Worm (Caenorhabditis elegans): ENCODE data around the gene ugt-22.
"Not testable (repeated sequence)": the region's sequence is repeated elsewhere in the genome, so short reads cannot be mapped to it uniquely, and the experiment has no call there.

Gene ugt-22

DNA sequence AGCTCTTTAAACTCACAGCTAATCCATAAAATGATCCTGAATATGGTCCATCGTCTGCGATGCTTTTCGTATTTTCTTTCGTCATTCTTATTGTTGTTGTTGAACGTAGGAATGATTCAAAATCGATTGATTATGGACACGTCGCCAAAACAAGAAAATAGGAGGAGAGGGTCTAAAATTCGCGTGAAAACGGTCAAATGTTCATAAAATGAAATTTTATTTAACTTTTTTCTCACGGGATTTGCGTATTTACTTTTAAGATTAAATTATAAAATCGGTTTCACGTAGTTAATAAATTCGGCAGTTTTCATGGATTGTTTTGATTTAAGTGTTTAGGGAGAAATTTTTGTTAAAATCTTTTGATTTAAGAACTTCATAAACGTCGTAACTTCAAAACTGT lies 10.1 kb downstream of the ugt-22 start, which contains the start of gene C08F11.10:
C08F11.10 (minus strand) TSS at position 101 of the 400 bp plus-strand sequence.
- TF ChIP-seq nhr-120 (GFP tag; IDR thresholded peaks at IDR 0.05) (no peak), let-607 (tag; optimal IDR thresholded peaks at IDR 0.05) (no peak), Y53F4B.3 (GFP tag; IDR thresholded peaks at IDR 0.05) (no peak), snpc-1.3 (tag; optimal IDR thresholded peaks at IDR 0.05; ENCODE audit: insufficient read depth) (no peak), hlh-12 (tag; optimal IDR thresholded peaks at IDR 0.05) (no peak), pbrm-1 (GFP tag; IDR thresholded peaks at IDR 0.05) (no peak), him-1 (tag; optimal IDR thresholded peaks at IDR 0.05) (no peak), lin-40 (tag; optimal IDR thresholded peaks at IDR 0.05) (no peak), lin-26 (GFP tag; IDR thresholded peaks at IDR 0.05) (no peak), atf-7 (tag; optimal IDR thresholded peaks at IDR 0.05) (no peak), K12H6.12 (tag; optimal IDR thresholded peaks at IDR 0.05) (no peak), F10E7.11 (tag; optimal IDR thresholded peaks at IDR 0.05) (no peak)

DNA sequence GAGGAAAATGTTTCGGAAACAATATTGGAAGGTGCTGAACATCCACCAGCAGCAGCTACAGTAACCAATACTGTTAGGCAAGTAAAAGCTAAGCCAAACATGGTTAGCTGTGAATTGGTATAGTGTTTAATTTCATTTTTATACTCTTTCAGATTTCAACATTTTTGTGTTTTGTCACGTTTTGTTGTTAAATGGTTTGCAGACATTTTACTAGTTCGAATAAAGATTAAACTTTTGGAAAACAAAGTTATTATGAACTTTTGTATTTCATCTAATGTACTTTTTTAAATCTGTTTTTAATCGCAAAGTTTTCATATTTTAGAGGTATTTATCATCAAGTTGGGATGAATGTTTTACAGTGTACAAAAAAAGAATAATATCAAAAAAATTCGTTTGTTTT lies 11.2 kb downstream of the ugt-22 start, which contains the start of gene C08F11.17:
C08F11.17 (minus strand) TSS at position 101 of the 400 bp plus-strand sequence.
- no peak for TF ChIP-seq madf-6 (GFP tag; IDR thresholded peaks at IDR 0.05)
- no peak for TF ChIP-seq pbrm-1 (GFP tag; IDR thresholded peaks at IDR 0.05)
- no peak for TF ChIP-seq attf-5 (GFP tag; optimal IDR thresholded peaks at IDR 0.05)
- no peak for TF ChIP-seq attf-6 (GFP tag; IDR thresholded peaks at IDR 0.05)
- no peak for TF ChIP-seq T07F8.4 (tag; optimal IDR thresholded peaks at IDR 0.05)
- no peak for TF ChIP-seq nhr-120 (GFP tag; IDR thresholded peaks at IDR 0.05)
- TF ChIP-seq tbx-9 (tag; optimal IDR thresholded peaks at IDR 0.05; ENCODE audit: borderline replicate concordance) = no peak
- no peak for TF ChIP-seq xnd-1 (tag; optimal IDR thresholded peaks at IDR 0.05)

DNA sequence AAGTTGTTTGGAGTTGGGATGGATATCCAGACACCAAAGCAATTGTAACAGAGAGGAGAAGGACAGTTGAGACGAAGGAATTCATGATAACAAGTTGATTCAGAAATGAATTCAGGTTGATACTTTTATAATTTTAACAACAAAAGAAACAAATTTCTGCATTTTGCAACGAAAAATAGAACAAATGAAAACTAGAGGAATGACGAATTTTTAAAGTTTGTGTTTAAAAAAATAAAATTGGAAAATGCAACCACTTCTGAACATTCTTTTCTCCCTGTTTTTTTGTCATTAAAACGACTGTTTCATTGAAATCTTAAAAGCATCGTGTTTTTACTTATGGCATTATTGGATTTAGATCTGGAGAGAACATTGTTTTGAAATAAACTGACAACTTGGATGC lies 12.4 kb downstream of the ugt-22 start, which contains the start of gene C08F11.12:
C08F11.12 (minus strand) TSS at position 101 of the 400 bp plus-strand sequence.
- not testable (repeated sequence) for TF ChIP-seq mel-28 (tag; optimal IDR thresholded peaks at IDR 0.05; ENCODE audit: borderline replicate concordance); ets-4 (GFP tag; optimal IDR thresholded peaks at IDR 0.05); mes-4 (tag; optimal IDR thresholded peaks at IDR 0.05)

DNA sequence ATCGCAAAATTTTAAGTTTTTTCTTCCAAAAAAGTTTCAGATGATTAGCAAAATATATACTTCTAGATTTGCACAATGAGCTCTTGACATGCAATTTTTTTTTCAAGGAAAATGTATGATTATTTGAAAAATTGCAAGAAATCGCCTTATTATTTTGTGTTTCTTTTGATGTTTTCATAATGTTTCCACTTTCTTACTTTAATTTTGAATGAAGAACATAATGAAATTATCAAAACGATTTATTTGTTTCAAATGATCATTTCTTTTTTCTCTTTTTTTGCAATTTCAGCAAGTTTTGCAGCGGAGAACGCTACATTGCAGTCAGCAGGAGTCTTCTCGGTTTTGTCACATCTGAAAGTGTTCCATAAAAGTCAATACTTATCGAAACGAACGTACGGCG lies 13.0 kb downstream of the ugt-22 start, which contains the start of gene Y45F10C.6:
Y45F10C.6 (plus strand) TSS at position 301 of the 400 bp plus-strand sequence.
- not testable (repeated sequence) for TF ChIP-seq rpc-1 (optimal IDR thresholded peaks at IDR 0.05); rpc-1 (tag; optimal IDR thresholded peaks at IDR 0.05); lsl-1 (GFP tag; optimal IDR thresholded peaks at IDR 0.05); F33H1.4 (GFP tag; IDR thresholded peaks at IDR 0.05)

DNA sequence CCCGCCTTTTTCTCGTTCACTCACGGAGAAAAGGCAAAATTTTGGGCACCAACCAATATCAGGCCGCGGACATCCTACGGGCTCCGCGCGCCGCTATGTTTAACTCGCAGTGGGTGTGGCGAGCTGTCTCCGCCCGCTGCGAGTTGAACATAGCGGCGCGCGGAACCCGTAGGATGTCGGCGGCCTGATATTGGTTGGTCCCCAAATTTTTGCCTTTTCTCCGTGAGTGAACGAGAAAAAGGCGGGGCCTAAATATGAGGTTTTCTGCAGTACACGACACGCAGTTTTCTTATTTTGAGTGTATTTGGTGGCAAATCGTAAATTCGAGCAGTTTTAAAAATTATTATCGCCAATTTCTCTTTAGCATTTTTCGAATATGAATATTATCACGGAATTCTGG lies 19.1 kb downstream of the ugt-22 start:
- TF ChIP-seq cebp-2 (GFP tag; IDR thresholded peaks at IDR 0.05) (0 out of 2 replicates have a peak, but pooled peaks have one; percentile 69), mcd-1 (GFP tag; IDR thresholded peaks at IDR 0.05) (peak; percentile 61), pbrm-1 (GFP tag; IDR thresholded peaks at IDR 0.05) (peak; percentile 78), attf-6 (GFP tag; IDR thresholded peaks at IDR 0.05) (peak; percentile 94), madf-6 (GFP tag; IDR thresholded peaks at IDR 0.05) (peak; percentile 41; the same call in 1 of the 2 replicates), snpc-4 (tag; optimal IDR thresholded peaks at IDR 0.05) (peak in 2 of 4 experiments; percentile 17 to 87), hmg-1.2 (GFP tag; IDR thresholded peaks at IDR 0.05) (peak; percentile 67)
- not testable (repeated sequence) for TF ChIP-seq snpc-4 (GFP tag; optimal IDR thresholded peaks at IDR 0.05)

DNA sequence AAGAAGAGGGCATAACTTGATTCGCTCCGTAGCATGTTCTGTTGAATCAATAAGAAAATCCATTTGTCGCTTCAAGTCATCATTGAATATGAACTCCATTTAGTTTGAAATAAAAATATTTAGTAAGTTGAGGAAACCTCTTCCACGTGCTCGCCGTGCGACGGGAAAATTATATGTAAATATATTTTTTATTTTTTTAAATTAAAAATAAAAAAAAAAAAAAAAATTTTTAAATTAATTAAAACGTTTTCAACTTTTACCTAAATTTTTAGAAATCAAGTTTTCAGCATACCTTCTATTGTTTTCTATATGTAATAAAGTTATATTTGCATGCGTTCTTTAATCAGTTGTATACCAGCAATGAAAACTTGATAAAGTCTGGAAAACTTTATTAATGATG lies 20.4 kb downstream of the ugt-22 start, which contains the start of gene Y45F10C.1:
Y45F10C.1 (minus strand) TSS at position 101 of the 400 bp plus-strand sequence.
- not testable (repeated sequence) for TF ChIP-seq ztf-3 (GFP tag; optimal IDR thresholded peaks at IDR 0.05); ceh-91 (GFP tag; IDR thresholded peaks at IDR 0.05); ceh-40 (GFP tag; IDR thresholded peaks at IDR 0.05)
